Fruit fly (Drosophila melanogaster) whole organism, embryonic: ENCODE measurements around the gene Traf4.

Experiments used
- ATbp ChIP-seq: fragments of 200-800 bp; sonication (Bioruptor generic); optimal IDR thresholded peaks from 2 replicates; lab custom pipeline; 2017; ENCODE audit warnings: missing biosample characterization, mild to moderate bottlenecking, missing genetic modification characterization, missing genetic modification reagents
- Awh ChIP-seq: fragments of 200-800 bp; sonication (Bioruptor generic); IDR thresholded peaks from 2 replicates; pipeline ENCODE4, ENCODE4 v1.3.6; 2022; ENCODE audit warnings: missing biosample characterization, missing genetic modification characterization
- C15 ChIP-seq: fragments of 200-800 bp; sonication (Bioruptor generic); IDR thresholded peaks from 3 replicates; pipeline ENCODE4 v1.3.6; 2022; ENCODE audit warnings: missing biosample characterization, missing genetic modification characterization
- CG10321 ChIP-seq: fragments of 200-800 bp; sonication (Bioruptor generic); IDR thresholded peaks from 2 replicates; pipeline ENCODE4 v1.3.6; 2022; ENCODE audit warnings: missing biosample characterization, missing genetic modification characterization
- CG10959 ChIP-seq: fragments of 200-800 bp; sonication (Bioruptor generic); IDR thresholded peaks from 2 replicates; pipeline ENCODE4 v1.3.6; 2022; ENCODE audit warnings: missing biosample characterization, missing genetic modification characterization
- CG12219 ChIP-seq: fragments of 200-800 bp; sonication (Bioruptor generic); optimal IDR thresholded peaks from 3 replicates; lab custom pipeline; 2018; ENCODE audit warnings: missing biosample characterization, mild to moderate bottlenecking, missing genetic modification characterization
- CG12769 ChIP-seq: fragments of 200-800 bp; sonication (Bioruptor generic); optimal IDR thresholded peaks from 2 replicates; lab custom pipeline; 2019; ENCODE audit warnings: missing biosample characterization, mild to moderate bottlenecking, missing genetic modification characterization, moderate library complexity
- CG13287 ChIP-seq: fragments of 200-800 bp; sonication (Bioruptor generic); IDR thresholded peaks from 2 replicates; pipeline ENCODE4 v1.3.6; 2022; ENCODE audit warnings: missing biosample characterization, missing genetic modification characterization; ENCODE audit not compliant: partially characterized antibody
- CG13775 ChIP-seq: fragments of 200-800 bp; sonication (Bioruptor generic); optimal IDR thresholded peaks from 3 replicates; lab custom pipeline; 2017; ENCODE audit warnings: missing biosample characterization, mild to moderate bottlenecking, missing genetic modification characterization
- CG14860 ChIP-seq: fragments of 200-800 bp; sonication (Bioruptor generic); IDR thresholded peaks from 3 replicates; pipeline ENCODE4 v1.3.6; 2022; ENCODE audit warnings: missing biosample characterization, missing genetic modification characterization; ENCODE audit not compliant: partially characterized antibody
- CG1529 ChIP-seq: fragments of 200-800 bp; sonication (Bioruptor generic); optimal IDR thresholded peaks from 3 replicates; lab custom pipeline; 2018; ENCODE audit warnings: missing biosample characterization, missing genetic modification characterization
- CG18599 ChIP-seq: fragments of 200-800 bp; sonication (Bioruptor generic); optimal IDR thresholded peaks from 3 replicates; lab custom pipeline; 2017; ENCODE audit warnings: missing biosample characterization, missing genetic modification characterization, mild to moderate bottlenecking, moderate library complexity, missing genetic modification reagents
- CG2875 ChIP-seq: fragments of 200-800 bp; sonication (Bioruptor generic); optimal IDR thresholded peaks from 2 replicates; lab custom pipeline; 2017; ENCODE audit warnings: missing biosample characterization, mild to moderate bottlenecking, missing genetic modification characterization, missing genetic modification reagents
- CG33213 ChIP-seq: fragments of 200-800 bp; sonication (Bioruptor generic); optimal IDR thresholded peaks from 3 replicates; lab custom pipeline; 2016; ENCODE audit warnings: missing biosample characterization, missing genetic modification characterization
- CG4404 ChIP-seq: fragments of 200-800 bp; sonication (Bioruptor generic); IDR thresholded peaks from 2 replicates; pipeline ENCODE4 v1.3.6; 2022; ENCODE audit warnings: missing biosample characterization, missing genetic modification characterization
- CG4854 ChIP-seq: fragments of 200-800 bp; sonication (Bioruptor generic); optimal IDR thresholded peaks from 2 replicates; lab custom pipeline; 2016; ENCODE audit warnings: missing biosample characterization, missing genetic modification characterization, inconsistent platforms
- CG6791 ChIP-seq: fragments of 200-800 bp; sonication (Bioruptor generic); IDR thresholded peaks from 3 replicates; pipeline ENCODE4 v1.3.6; 2022; ENCODE audit warnings: missing biosample characterization, missing genetic modification characterization; ENCODE audit not compliant: partially characterized antibody
- CG6813 ChIP-seq: fragments of 200-800 bp; sonication (Bioruptor generic); optimal IDR thresholded peaks from 2 replicates; lab custom pipeline; 2017; ENCODE audit warnings: missing biosample characterization, missing genetic modification characterization, mild to moderate bottlenecking, moderate library complexity, missing genetic modification reagents
- CG7357 ChIP-seq: fragments of 200-800 bp; sonication (Bioruptor generic); IDR thresholded peaks from 3 replicates; pipeline ENCODE4 v1.3.6; 2022; ENCODE audit warnings: missing biosample characterization, missing genetic modification characterization
- CG8359 ChIP-seq: fragments of 200-800 bp; sonication (Bioruptor generic); optimal IDR thresholded peaks from 2 replicates; lab custom pipeline; 2017; ENCODE audit warnings: missing biosample characterization, mild to moderate bottlenecking, missing genetic modification characterization, borderline replicate concordance
- CG9727 ChIP-seq: fragments of 200-800 bp; sonication (Bioruptor generic); optimal IDR thresholded peaks from 3 replicates; lab custom pipeline; 2017; ENCODE audit warnings: missing biosample characterization, mild to moderate bottlenecking, missing genetic modification characterization
- CkIIα-i1 ChIP-seq: fragments of 200-800 bp; sonication (Bioruptor generic); IDR thresholded peaks from 2 replicates; pipeline ENCODE4 v1.3.6; 2022; ENCODE audit warnings: missing biosample characterization, missing genetic modification characterization
- Drgx ChIP-seq: fragments of 200-800 bp; sonication (Bioruptor generic); IDR thresholded peaks from 2 replicates; pipeline ENCODE4 v1.3.6; 2022; ENCODE audit warnings: missing biosample characterization, missing genetic modification characterization
- Ets65A ChIP-seq: fragments of 200-800 bp; sonication (Bioruptor generic); peaks from one replicate; lab custom pipeline; 2016; ENCODE audit warnings: missing biosample characterization, missing genetic modification characterization
- Jarid2 ChIP-seq: fragments of 200-800 bp; sonication (Bioruptor generic); optimal IDR thresholded peaks from 3 replicates; lab custom pipeline; 2017; ENCODE audit warnings: mild to moderate bottlenecking, missing biosample characterization, missing genetic modification reagents, missing genetic modification characterization
- Kr ChIP-seq: fragments of 200-800 bp; sonication (Bioruptor generic); optimal IDR thresholded peaks from 2 replicates; lab custom pipeline; 2017; ENCODE audit warnings: missing biosample characterization, mild to moderate bottlenecking, missing genetic modification characterization
- Myb ChIP-seq: fragments of 200-800 bp; sonication (Bioruptor generic); optimal IDR thresholded peaks from 2 replicates; lab custom pipeline; 2016; ENCODE audit warnings: missing biosample characterization, missing genetic modification characterization
- NK7.1 ChIP-seq: fragments of 200-800 bp; sonication (Bioruptor generic); optimal IDR thresholded peaks from 3 replicates; lab custom pipeline; 2016; ENCODE audit warnings: missing biosample characterization, missing genetic modification characterization
- Nf-YB ChIP-seq: fragments of 200-800 bp; sonication (Bioruptor generic); optimal IDR thresholded peaks from 3 replicates; lab custom pipeline; 2019; ENCODE audit warnings: missing biosample characterization, mild to moderate bottlenecking, missing genetic modification characterization, moderate library complexity
- NfI ChIP-seq: fragments of 200-800 bp; sonication (Bioruptor generic); optimal IDR thresholded peaks from 3 replicates; lab custom pipeline; 2018; ENCODE audit warnings: missing biosample characterization, mild to moderate bottlenecking, missing genetic modification characterization, moderate library complexity
- Sox102F ChIP-seq: fragments of 200-800 bp; sonication (Bioruptor generic); optimal IDR thresholded peaks from 2 replicates; lab custom pipeline; 2018; ENCODE audit warnings: missing biosample characterization, mild to moderate bottlenecking, missing genetic modification characterization, moderate library complexity
- Sry-δ ChIP-seq: fragments of 200-800 bp; sonication (Bioruptor generic); optimal IDR thresholded peaks from 2 replicates; lab custom pipeline; 2016; ENCODE audit warnings: missing biosample characterization, missing genetic modification characterization
- Usf ChIP-seq: fragments of 200-800 bp; sonication (Bioruptor generic); optimal IDR thresholded peaks from 2 replicates; lab custom pipeline; 2017; ENCODE audit warnings: missing genotype, missing biosample characterization, missing genetic modification characterization
- Xbp1 ChIP-seq: fragments of 200-800 bp; sonication (Bioruptor generic); optimal IDR thresholded peaks from 3 replicates; lab custom pipeline; 2016; ENCODE audit warnings: missing biosample characterization, mild to moderate bottlenecking, missing genetic modification characterization
- ap ChIP-seq: fragments of 200-800 bp; sonication (Bioruptor generic); IDR thresholded peaks from 2 replicates; pipeline ENCODE4 v1.3.6; 2022; ENCODE audit warnings: missing biosample characterization, missing genetic modification characterization
- ato ChIP-seq: fragments of 200-800 bp; sonication (Bioruptor generic); IDR thresholded peaks from 2 replicates; pipeline ENCODE4 v1.3.6; 2022; ENCODE audit warnings: missing biosample characterization, missing genetic modification characterization; ENCODE audit not compliant: partially characterized antibody
- bbx ChIP-seq: fragments of 200-800 bp; sonication (Bioruptor generic); IDR thresholded peaks from 2 replicates; pipeline ENCODE4 v1.3.6; 2022; ENCODE audit warnings: missing biosample characterization, missing genetic modification characterization; ENCODE audit not compliant: partially characterized antibody
- cas ChIP-seq: fragments of 200-800 bp; sonication (Bioruptor generic); IDR thresholded peaks from 2 replicates; pipeline ENCODE4 v1.3.6; 2022; ENCODE audit warnings: missing biosample characterization, missing genetic modification characterization
- cato ChIP-seq: fragments of 200-800 bp; sonication (Bioruptor generic); optimal IDR thresholded peaks from 2 replicates; lab custom pipeline; 2016; ENCODE audit warnings: missing biosample characterization, missing genetic modification characterization, borderline replicate concordance
- ewg ChIP-seq: fragments of 200-800 bp; sonication (Bioruptor generic); optimal IDR thresholded peaks from 3 replicates; lab custom pipeline; 2017; ENCODE audit warnings: mild to moderate bottlenecking, missing biosample characterization, missing genetic modification reagents, missing genetic modification characterization
- exex ChIP-seq: fragments of 200-800 bp; sonication (Bioruptor generic); optimal IDR thresholded peaks from 4 replicates; lab custom pipeline; 2018; ENCODE audit warnings: missing biosample characterization, mild to moderate bottlenecking, missing genetic modification characterization, moderate library complexity
- gfzf ChIP-seq: fragments of 200-800 bp; sonication (Bioruptor generic); optimal IDR thresholded peaks from 2 replicates; lab custom pipeline; 2016; ENCODE audit warnings: missing biosample characterization, mild to moderate bottlenecking, missing genetic modification characterization, moderate library complexity
- jigr1 ChIP-seq: fragments of 200-800 bp; sonication (Bioruptor generic); IDR thresholded peaks from 3 replicates; pipeline ENCODE4 v1.3.6; 2022; ENCODE audit warnings: missing biosample characterization, missing genetic modification characterization
- ken ChIP-seq: fragments of 200-800 bp; sonication (Bioruptor generic); IDR thresholded peaks from 3 replicates; pipeline ENCODE4 v1.3.6; 2022; ENCODE audit warnings: missing biosample characterization, missing genetic modification characterization
- repo ChIP-seq: fragments of 200-800 bp; sonication (Bioruptor generic); optimal IDR thresholded peaks from 2 replicates; lab custom pipeline; 2016; ENCODE audit warnings: missing biosample characterization, missing genetic modification characterization
- sd ChIP-seq: fragments of 200-800 bp; sonication (Bioruptor generic); optimal IDR thresholded peaks from 3 replicates; lab custom pipeline; 2018; ENCODE audit warnings: missing biosample characterization, mild to moderate bottlenecking, missing genetic modification characterization, moderate library complexity
- tna ChIP-seq: fragments of 200-800 bp; sonication (Bioruptor generic); IDR thresholded peaks from 2 replicates; pipeline ENCODE4 v1.3.6; 2022; ENCODE audit warnings: missing biosample characterization, missing genetic modification characterization; ENCODE audit not compliant: partially characterized antibody
- trem ChIP-seq: fragments of 200-800 bp; optimal IDR thresholded peaks from 3 replicates; lab custom pipeline; 2019; ENCODE audit warnings: missing biosample characterization, mild to moderate bottlenecking, missing genetic modification characterization, moderate library complexity
- zen ChIP-seq: fragments of 200-800 bp; sonication (Bioruptor generic); optimal IDR thresholded peaks from 3 replicates; lab custom pipeline; 2018; ENCODE audit warnings: missing biosample characterization, mild to moderate bottlenecking, missing genetic modification characterization, moderate library complexity

Traf4 gene

dm6 chr2L:4350683-4351324 is 10.9 kb upstream of the Traf4 start (continued):
- TF ChIP-seq CG33213 (GFP tag; lab: Kevin White, UChicago) (peak; percentile 51), Drgx (GFP tag; lab: Robert Waterston, UW) (no peak), CG13287 (GFP tag; lab: Robert Waterston, UW) (no peak), CG10321 (GFP tag; lab: Robert Waterston, UW) (no peak), CG14860 (GFP tag; lab: Robert Waterston, UW) (no peak), gfzf (GFP tag; lab: Kevin White, UChicago) (no peak), ato (GFP tag; lab: Robert Waterston, UW) (no peak), tna (GFP tag; lab: Robert Waterston, UW) (no peak), Nf-YB (GFP tag; lab: Kevin White, UChicago) (peak; percentile 63), ewg (GFP tag; lab: Kevin White, UChicago) (peak; percentile 59), CG7357 (GFP tag; lab: Robert Waterston, UW) (no peak), Myb (peak; percentile 9), Sry-δ (GFP tag; lab: Kevin White, UChicago) (peak; percentile 10), cas (GFP tag; lab: Robert Waterston, UW) (no peak), sd (tag; lab: Kevin White, UChicago) (no peak), ap (GFP tag; lab: Robert Waterston, UW) (no peak), CG6813 (GFP tag; lab: Kevin White, UChicago) (peak; percentile 71), C15 (GFP tag; lab: Robert Waterston, UW) (no peak), Xbp1 (GFP tag; lab: Kevin White, UChicago) (peak; percentile 52), CG6791 (no peak), CG2875 (GFP tag; lab: Kevin White, UChicago) (peak; percentile 16), CG4854 (no peak), repo (GFP tag; lab: Kevin White, UChicago) (no peak), NK7.1 (GFP tag; lab: Kevin White, UChicago) (peak; percentile 36), zen (tag; lab: Kevin White, UChicago) (peak; percentile 79), Sox102F (GFP tag; lab: Kevin White, UChicago) (peak; percentile 13), ken (GFP tag; lab: Robert Waterston, UW) (0 out of 3 replicates have a peak, but pooled peaks have one; percentile 43), CG12769 (no peak), CkIIα-i1 (GFP tag; lab: Robert Waterston, UW) (no peak), CG1529 (GFP tag; lab: Kevin White, UChicago) (peak; percentile 9), CG9727 (GFP tag; lab: Kevin White, UChicago) (peak; percentile 95), trem (tag; lab: Kevin White, UChicago) (peak; percentile 83), NfI (GFP tag; lab: Kevin White, UChicago) (no peak), bbx (GFP tag; lab: Robert Waterston, UW) (no peak), CG12219 (GFP tag; lab: Kevin White, UChicago) (peak; percentile 36), CG8359 (GFP tag; lab: Kevin White, UChicago) (peak; percentile 7), Usf (GFP tag; lab: Kevin White, UChicago) (peak; percentile 56), CG18599 (GFP tag; lab: Kevin White, UChicago) (peak; percentile 49), jigr1 (GFP tag; lab: Robert Waterston, UW) (no peak), Ets65A (peak; percentile 89), CG13775 (peak; percentile 75), CG10959 (peak; percentile 90), ATbp (no peak), Jarid2 (GFP tag; lab: Kevin White, UChicago) (no peak), exex (tag; lab: Kevin White, UChicago) (no peak), Awh (GFP tag; lab: Robert Waterston, UW) (peak; percentile 37; the same call in 1 of the 2 replicates), Kr (GFP tag; lab: Kevin White, UChicago) (peak; percentile 49), CG4404 (GFP tag; lab: Robert Waterston, UW) (peak; percentile 94), cato (peak; percentile 5)
